Fruit fly (Drosophila melanogaster): ENCODE data around the gene Rexo5.

Gene Rexo5

dm6 chr3L:6556221-6556620 lies 47.3 kb upstream of the Rexo5 start:
- TF ChIP-seq Rel (GFP tag; optimal IDR thresholded peaks at IDR 0.05) (no peak), Rel (tag; optimal IDR thresholded peaks at IDR 0.05) (peak; percentile 17), pan (optimal IDR thresholded peaks at IDR 0.05) (no peak)

- TF ChIP-seq tai (GFP tag; optimal IDR thresholded peaks at IDR 0.05) (no peak), dsf (GFP tag; optimal IDR thresholded peaks at IDR 0.05; ENCODE audit: borderline replicate concordance) (no peak), OdsH (GFP tag; optimal IDR thresholded peaks at IDR 0.05) (no peak), pan (optimal IDR thresholded peaks at IDR 0.05) (no peak), sage (GFP tag; optimal IDR thresholded peaks at IDR 0.05) (no peak), CrebA (GFP tag; optimal IDR thresholded peaks at IDR 0.05; ENCODE audit: borderline replicate concordance) (no peak), Hnf4 (GFP tag; optimal IDR thresholded peaks at IDR 0.05) (no peak), Dfd (GFP tag; optimal IDR thresholded peaks at IDR 0.05) (no peak), Dif (GFP tag; optimal IDR thresholded peaks at IDR 0.05; ENCODE audit: partially characterized antibody) (no peak), N (GFP tag; optimal IDR thresholded peaks at IDR 0.05) (no peak), br (GFP tag; optimal IDR thresholded peaks at IDR 0.05) (no peak)
These were observed 45.0 kb upstream of the Rexo5 start for dm6 chr3L:6558516-6558915.

DNA sequence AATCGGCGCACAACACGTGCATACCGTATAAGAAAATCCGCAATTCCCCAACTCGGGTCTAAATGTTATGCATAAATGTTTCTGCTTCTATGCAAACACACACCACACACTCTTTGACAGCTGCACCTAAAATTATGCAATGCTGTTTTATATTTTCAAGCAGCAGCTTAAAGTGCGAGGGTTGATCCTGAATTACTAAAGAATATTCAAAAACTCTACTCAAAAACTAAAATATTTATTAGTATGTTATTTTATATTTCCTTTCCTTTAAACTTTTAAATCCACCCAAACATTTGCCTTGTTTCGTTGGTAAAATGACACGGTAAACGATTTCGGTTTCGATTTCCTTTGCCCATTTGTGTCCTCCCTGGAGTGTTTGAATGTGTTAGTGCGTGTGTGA lies 42.4 kb upstream of the Rexo5 start:
- TF ChIP-seq Hr78 (GFP tag; optimal IDR thresholded peaks at IDR 0.05) = no peak
- TF ChIP-seq brk (GFP tag; optimal IDR thresholded peaks at IDR 0.05) = no peak
- no peak for TF ChIP-seq foxo (GFP tag; optimal IDR thresholded peaks at IDR 0.05)
- no peak for TF ChIP-seq sage (GFP tag; optimal IDR thresholded peaks at IDR 0.05)
- TF ChIP-seq rgr (GFP tag; optimal IDR thresholded peaks at IDR 0.05) = no peak
- no peak for TF ChIP-seq Vsx2 (GFP tag; optimal IDR thresholded peaks at IDR 0.05; ENCODE audit: partially characterized antibody)
- no peak for TF ChIP-seq fru (GFP tag; optimal IDR thresholded peaks at IDR 0.05)
- TF ChIP-seq Hr83 (GFP tag; optimal IDR thresholded peaks at IDR 0.05; ENCODE audit: poor library complexity, severe bottlenecking) = no peak
- no peak for TF ChIP-seq dl (GFP tag; optimal IDR thresholded peaks at IDR 0.05; ENCODE audit: insufficient read depth in 1 of 2, partially characterized antibody in 2 of 2)
- no peak for TF ChIP-seq usp (GFP tag; optimal IDR thresholded peaks at IDR 0.05)
- TF ChIP-seq pan (optimal IDR thresholded peaks at IDR 0.05) = no peak

- TF ChIP-seq h (GFP tag; optimal IDR thresholded peaks at IDR 0.05) = peak; percentile 38
- TF ChIP-seq sv (GFP tag; optimal IDR thresholded peaks at IDR 0.05) = no peak
- peak; percentile 44 for TF ChIP-seq HLH106 (tag; optimal IDR thresholded peaks at IDR 0.05)
- TF ChIP-seq tai (GFP tag; optimal IDR thresholded peaks at IDR 0.05) = no peak
- TF ChIP-seq fru (GFP tag; optimal IDR thresholded peaks at IDR 0.05) = peak; percentile 48
- TF ChIP-seq br (GFP tag; optimal IDR thresholded peaks at IDR 0.05) = peak; percentile 31
- peak; percentile 23 for TF ChIP-seq dmrt93B (GFP tag; optimal IDR thresholded peaks at IDR 0.05)
- TF ChIP-seq foxo (GFP tag; optimal IDR thresholded peaks at IDR 0.05) = peak in 1 of 2 experiments; percentile 32
- no peak for TF ChIP-seq CG32264 (GFP tag; optimal IDR thresholded peaks at IDR 0.05)
- peak; percentile 60 for TF ChIP-seq ey (GFP tag; optimal IDR thresholded peaks at IDR 0.05)
- TF ChIP-seq OdsH (GFP tag; optimal IDR thresholded peaks at IDR 0.05) = peak; percentile 30
- TF ChIP-seq pan (optimal IDR thresholded peaks at IDR 0.05) = no peak
- TF ChIP-seq lola (GFP tag; optimal IDR thresholded peaks at IDR 0.05) = no peak
- TF ChIP-seq Abd-B (GFP tag; optimal IDR thresholded peaks at IDR 0.05) = no peak
- peak; percentile 38 for TF ChIP-seq rgr (GFP tag; optimal IDR thresholded peaks at IDR 0.05)
- no peak for TF ChIP-seq GATAd (GFP tag; optimal IDR thresholded peaks at IDR 0.05)
- no peak for TF ChIP-seq Mio (GFP tag; optimal IDR thresholded peaks at IDR 0.05)
- TF ChIP-seq Sp1 (GFP tag; optimal IDR thresholded peaks at IDR 0.05) = peak; percentile 24
These were observed 26.8 kb upstream of the Rexo5 start for dm6 chr3L:6576709-6577108.

- TF ChIP-seq psq (GFP tag; optimal IDR thresholded peaks at IDR 0.05) (no peak), foxo (GFP tag; optimal IDR thresholded peaks at IDR 0.05) (no peak), sage (GFP tag; optimal IDR thresholded peaks at IDR 0.05) (no peak), dl (GFP tag; optimal IDR thresholded peaks at IDR 0.05; ENCODE audit: insufficient read depth in 1 of 2, partially characterized antibody in 2 of 2) (no peak), dsf (GFP tag; optimal IDR thresholded peaks at IDR 0.05; ENCODE audit: borderline replicate concordance) (no peak), brk (GFP tag; optimal IDR thresholded peaks at IDR 0.05) (no peak), CG9705 (GFP tag; optimal IDR thresholded peaks at IDR 0.05) (no peak), dmrt93B (GFP tag; optimal IDR thresholded peaks at IDR 0.05) (no peak), CrebA (GFP tag; optimal IDR thresholded peaks at IDR 0.05; ENCODE audit: borderline replicate concordance) (no peak), Dfd (GFP tag; optimal IDR thresholded peaks at IDR 0.05) (no peak), ey (GFP tag; optimal IDR thresholded peaks at IDR 0.05) (no peak), Myc (optimal IDR thresholded peaks at IDR 0.05) (no peak), GATAd (GFP tag; optimal IDR thresholded peaks at IDR 0.05) (no peak), Hnf4 (GFP tag; optimal IDR thresholded peaks at IDR 0.05) (no peak), Hr83 (GFP tag; optimal IDR thresholded peaks at IDR 0.05; ENCODE audit: poor library complexity, severe bottlenecking) (no peak), Jra (GFP tag; optimal IDR thresholded peaks at IDR 0.05) (no peak), h (GFP tag; optimal IDR thresholded peaks at IDR 0.05) (no peak), sv (GFP tag; optimal IDR thresholded peaks at IDR 0.05) (no peak), br (GFP tag; optimal IDR thresholded peaks at IDR 0.05) (no peak), tai (GFP tag; optimal IDR thresholded peaks at IDR 0.05) (no peak)
These were observed 26.1 kb upstream of the Rexo5 start for dm6 chr3L:6577313-6577852.
